Worm (Caenorhabditis elegans) whole organism, young adult: ENCODE measurements around the gene gst-31.

Source experiments
- ceh-79 ChIP-seq: sonication (generic microtip); optimal IDR thresholded peaks from 2 replicates; lab custom pipeline; 2017; ENCODE audit warnings: mild to moderate bottlenecking, missing genetic modification characterization, missing compliant biosample characterization
- snpc-4 ChIP-seq, 5 experiments: fragments of 150-350 bp in 1 of 5; sonication (generic microtip) in 4 of 5; optimal IDR thresholded peaks; 2 replicates each; lab custom pipeline; 2014 to 2018; ENCODE audit warnings: missing genetic modification characterization in 5 of 5, missing biosample characterization in 3 of 5, antibody characterized with exemption in 2 of 5, mild to moderate bottlenecking in 2 of 5, missing compliant biosample characterization in 2 of 5, missing genotype in 2 of 5, moderate library complexity in 2 of 5, missing genetic modification reagents in 1 of 5
- ztf-6 ChIP-seq: fragments of 200-800 bp; sonication (Bioruptor generic); IDR thresholded peaks from 2 replicates; pipeline ENCODE4 v1.3.6; 2022; ENCODE audit warnings: missing genetic modification reagents, missing genetic modification characterization, missing compliant biosample characterization

DNA sequence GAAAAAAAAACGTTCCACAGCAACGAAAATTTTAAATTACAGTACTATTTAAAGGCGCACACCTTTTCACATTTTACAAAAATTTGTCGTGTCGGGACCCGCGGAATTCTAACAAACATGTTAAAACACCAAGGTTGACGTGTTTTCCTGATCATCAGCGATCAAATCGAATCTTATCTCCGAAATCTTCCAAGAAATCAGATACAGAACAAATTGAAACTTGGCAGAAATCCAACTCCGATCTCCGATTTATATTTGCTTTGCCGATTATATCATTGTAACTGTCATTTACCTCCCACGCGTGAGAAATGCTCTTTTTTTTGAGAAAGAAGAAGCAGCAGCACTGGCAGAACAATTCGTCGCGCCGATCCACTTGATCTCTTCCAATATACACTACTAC, 39.0 kb upstream of the gst-31 start:
- TF ChIP-seq snpc-4 (GFP tag; optimal IDR thresholded peaks at IDR 0.05; lab: Kevin White, UChicago) (no peak), snpc-4 (tag; optimal IDR thresholded peaks at IDR 0.05; lab: Kevin White, UChicago) (no peak), ceh-79 (tag; lab: Kevin White, UChicago) (no peak), ztf-6 (GFP tag; lab: Robert Waterston, UW) (no peak)
